Worm (Caenorhabditis elegans) whole organism, L2 larva: ENCODE data around the gene idpc-3.

Source experiments
- Y55F3AM.14 ChIP-seq: fragments of 200-800 bp; sonication (Bioruptor generic); optimal IDR thresholded peaks from 2 replicates; lab custom pipeline; 2018; ENCODE audit warnings: mild to moderate bottlenecking, missing genetic modification characterization, missing compliant biosample characterization
- alr-1 ChIP-seq: fragments of 150-350 bp; optimal IDR thresholded peaks from 2 replicates; lab custom pipeline; 2014; ENCODE audit warnings: missing biosample characterization, missing genetic modification characterization
- aly-2 ChIP-seq: fragments of 150-350 bp; optimal IDR thresholded peaks from 2 replicates; lab custom pipeline; 2014; ENCODE audit warnings: missing biosample characterization, missing genetic modification characterization
- blmp-1 ChIP-seq: sonication (generic microtip); optimal IDR thresholded peaks from 2 replicates; lab custom pipeline; 2017; ENCODE audit warnings: missing genetic modification characterization, mild to moderate bottlenecking, missing compliant biosample characterization, antibody characterized with exemption, moderate library complexity; ENCODE audit not compliant: insufficient read depth
- ceh-82 ChIP-seq: fragments of 150-350 bp; optimal IDR thresholded peaks from 2 replicates; lab custom pipeline; 2014; ENCODE audit warnings: missing biosample characterization, missing genetic modification characterization
- crh-2 ChIP-seq: sonication (generic microtip); optimal IDR thresholded peaks from 2 replicates; lab custom pipeline; 2017; ENCODE audit warnings: missing biosample characterization, missing genetic modification characterization
- dmd-4 ChIP-seq: sonication (generic microtip); optimal IDR thresholded peaks from 2 replicates; lab custom pipeline; 2017; ENCODE audit warnings: missing biosample characterization, missing genetic modification characterization
- egl-27 ChIP-seq: sonication (generic microtip); optimal IDR thresholded peaks from 3 replicates; lab custom pipeline; 2017; ENCODE audit warnings: missing biosample characterization, missing genetic modification reagents, missing genetic modification characterization
- elt-1 ChIP-seq: fragments of 150-350 bp; optimal IDR thresholded peaks from 2 replicates; lab custom pipeline; 2014; ENCODE audit warnings: missing biosample characterization, missing genetic modification characterization
- elt-3 ChIP-seq: sonication (generic microtip); optimal IDR thresholded peaks from 2 replicates; lab custom pipeline; 2017; ENCODE audit warnings: missing biosample characterization, missing genetic modification characterization
- fos-1 ChIP-seq: fragments of 150-350 bp; optimal IDR thresholded peaks from 2 replicates; lab custom pipeline; 2014; ENCODE audit warnings: missing biosample characterization, missing genetic modification characterization
- gmeb-1 ChIP-seq: fragments of 150-350 bp; optimal IDR thresholded peaks from 2 replicates; lab custom pipeline; 2014; ENCODE audit warnings: missing biosample characterization, missing genetic modification characterization
- lin-11 ChIP-seq: fragments of 150-350 bp; sonication (generic microtip); optimal IDR thresholded peaks from 2 replicates; lab custom pipeline; 2014; ENCODE audit warnings: missing biosample characterization, missing genetic modification characterization, inconsistent platforms, mixed read lengths
- lin-13 ChIP-seq: fragments of 150-350 bp; optimal IDR thresholded peaks from 2 replicates; lab custom pipeline; 2014; ENCODE audit warnings: missing biosample characterization, missing genetic modification reagents, missing genetic modification characterization
- lin-39 ChIP-seq: fragments of 150-350 bp; optimal IDR thresholded peaks from 2 replicates; lab custom pipeline; 2014; ENCODE audit warnings: missing biosample characterization, missing genetic modification reagents, missing genetic modification characterization
- mbf-1 ChIP-seq: sonication (generic microtip); optimal IDR thresholded peaks from 2 replicates; lab custom pipeline; 2017; ENCODE audit warnings: missing biosample characterization, missing genetic modification characterization
- mdl-1 ChIP-seq, 2 experiments: fragments of 150-350 bp in 1 of 2; sonication (generic microtip) in 1 of 2; optimal IDR thresholded peaks; 2 replicates each; lab custom pipeline; 2017; ENCODE audit warnings: missing biosample characterization in 2 of 2, missing genetic modification characterization in 2 of 2
- nhr-10 ChIP-seq: sonication (generic microtip); optimal IDR thresholded peaks from 2 replicates; lab custom pipeline; 2017; ENCODE audit warnings: missing biosample characterization, missing genetic modification characterization
- nhr-11 ChIP-seq: fragments of 150-350 bp; optimal IDR thresholded peaks from 2 replicates; lab custom pipeline; 2014; ENCODE audit warnings: missing biosample characterization, missing genetic modification characterization
- nhr-12 ChIP-seq: fragments of 150-350 bp; optimal IDR thresholded peaks from 2 replicates; lab custom pipeline; 2014; ENCODE audit warnings: missing biosample characterization, missing genetic modification characterization
- nhr-129 ChIP-seq: fragments of 150-350 bp; optimal IDR thresholded peaks from 2 replicates; lab custom pipeline; 2014; ENCODE audit warnings: missing biosample characterization, missing genetic modification characterization
- nhr-237 ChIP-seq: fragments of 150-350 bp; optimal IDR thresholded peaks from 2 replicates; lab custom pipeline; 2014; ENCODE audit warnings: missing biosample characterization, missing genetic modification characterization
- nhr-25 ChIP-seq: fragments of 150-350 bp; sonication (generic microtip); optimal IDR thresholded peaks from 3 replicates; lab custom pipeline; 2014; ENCODE audit warnings: missing biosample characterization, missing genetic modification characterization
- peb-1 ChIP-seq: fragments of 150-350 bp; optimal IDR thresholded peaks from 2 replicates; lab custom pipeline; 2014; ENCODE audit warnings: missing biosample characterization, missing genetic modification characterization
- sem-4 ChIP-seq: fragments of 150-350 bp; optimal IDR thresholded peaks from 2 replicates; lab custom pipeline; 2014; ENCODE audit warnings: missing biosample characterization, missing genetic modification reagents, missing genetic modification characterization
- skn-1 ChIP-seq: sonication (generic microtip); optimal IDR thresholded peaks from 2 replicates; lab custom pipeline; 2017; ENCODE audit warnings: missing biosample characterization, missing genetic modification characterization
- sma-9 ChIP-seq, 2 experiments: fragments of 150-350 bp in 1 of 2; sonication (generic microtip) in 1 of 2; optimal IDR thresholded peaks; 2 replicates each; lab custom pipeline; 2014 to 2016; ENCODE audit warnings: missing genetic modification characterization in 2 of 2, mild to moderate bottlenecking in 1 of 2, missing biosample characterization in 1 of 2, missing compliant biosample characterization in 1 of 2, missing genetic modification reagents in 1 of 2, moderate library complexity in 1 of 2
- unc-39 ChIP-seq: fragments of 150-350 bp; optimal IDR thresholded peaks from 2 replicates; lab custom pipeline; 2014; ENCODE audit warnings: missing biosample characterization, missing genetic modification characterization
- unc-62 ChIP-seq: fragments of 150-350 bp; optimal IDR thresholded peaks from 2 replicates; lab custom pipeline; 2014; ENCODE audit warnings: missing biosample characterization, missing genetic modification reagents, missing genetic modification characterization
- zag-1 ChIP-seq: fragments of 150-350 bp; optimal IDR thresholded peaks from 2 replicates; lab custom pipeline; 2014; ENCODE audit warnings: missing biosample characterization, missing genetic modification characterization
- ztf-1 ChIP-seq: fragments of 200-800 bp; sonication (Bioruptor generic); conservative IDR thresholded peaks from 2 replicates; pipeline ENCODE4 v1.3.6; 2022; ENCODE audit warnings: missing genetic modification characterization, missing compliant biosample characterization
- ztf-11 ChIP-seq: sonication (generic microtip); optimal IDR thresholded peaks from 2 replicates; lab custom pipeline; 2017; ENCODE audit warnings: missing biosample characterization, missing genetic modification characterization
- ztf-4 ChIP-seq: fragments of 150-350 bp; optimal IDR thresholded peaks from 2 replicates; lab custom pipeline; 2014; ENCODE audit warnings: missing biosample characterization, missing genetic modification characterization

idpc-3 gene

DNA sequence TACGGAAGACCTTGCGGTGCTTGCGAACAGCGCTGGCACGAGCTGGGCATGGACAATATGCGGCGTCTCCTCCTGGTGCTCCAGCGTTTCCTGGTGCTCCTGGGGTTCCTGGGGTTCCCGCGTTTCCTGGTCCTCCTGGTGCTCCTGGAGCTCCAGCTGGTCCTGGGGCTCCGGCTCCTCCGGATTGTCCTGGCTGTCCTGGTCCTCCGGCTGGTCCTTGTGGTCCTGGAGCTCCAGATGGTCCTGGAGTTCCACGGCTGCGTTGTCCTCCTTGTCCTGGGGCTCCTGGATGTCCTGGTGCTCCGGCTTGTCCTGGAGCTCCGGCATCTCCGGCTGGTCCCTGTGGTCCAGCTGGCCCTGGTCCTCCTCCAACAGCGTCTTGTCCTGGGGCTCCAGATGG lies 3.3 kb upstream of the idpc-3 start:
- TF ChIP-seq Y55F3AM.14 (GFP tag; lab: Kevin White, UChicago): no peak
- TF ChIP-seq ceh-82: no peak
- no peak for TF ChIP-seq mbf-1 (tag; lab: Kevin White, UChicago)
- TF ChIP-seq mdl-1 (tag; optimal IDR thresholded peaks at IDR 0.05; lab: Kevin White, UChicago): no peak
- TF ChIP-seq nhr-129 (tag; lab: Kevin White, UChicago): no peak
- no peak for TF ChIP-seq dmd-4 (tag; lab: Kevin White, UChicago)
- TF ChIP-seq lin-39 (tag; lab: Kevin White, UChicago): no peak
- TF ChIP-seq peb-1 (tag; lab: Kevin White, UChicago): no peak
- TF ChIP-seq unc-39 (tag; lab: Kevin White, UChicago): no peak
- no peak for TF ChIP-seq zag-1 (tag; lab: Kevin White, UChicago)

ce11 chrV:9630944-9631343 lies 1.9 kb upstream of the idpc-3 start, which contains the start of gene T06E4.5:
Gene T06E4.5, plus strand, starts transcription at chrV:9631244.
- TF ChIP-seq nhr-11 (tag; lab: Kevin White, UChicago) (no peak), elt-3 (no peak), skn-1 (tag; lab: Kevin White, UChicago) (no peak), ztf-11 (no peak), nhr-129 (tag; lab: Kevin White, UChicago) (no peak), blmp-1 (tag; lab: Kevin White, UChicago) (no peak), nhr-12 (no peak), gmeb-1 (tag; lab: Kevin White, UChicago) (no peak), crh-2 (no peak), lin-39 (tag; lab: Kevin White, UChicago) (no peak), dmd-4 (tag; lab: Kevin White, UChicago) (no peak), peb-1 (tag; lab: Kevin White, UChicago) (no peak), ztf-1 (GFP tag; lab: Robert Waterston, UW) (no peak), aly-2 (tag; lab: Kevin White, UChicago) (no peak), egl-27 (tag; lab: Kevin White, UChicago) (no peak), elt-1 (tag; lab: Kevin White, UChicago) (no peak), mdl-1 (tag; optimal IDR thresholded peaks at IDR 0.05; lab: Kevin White, UChicago) (no peak)
- TF ChIP-seq, all 48 proteins: peak for 0

DNA sequence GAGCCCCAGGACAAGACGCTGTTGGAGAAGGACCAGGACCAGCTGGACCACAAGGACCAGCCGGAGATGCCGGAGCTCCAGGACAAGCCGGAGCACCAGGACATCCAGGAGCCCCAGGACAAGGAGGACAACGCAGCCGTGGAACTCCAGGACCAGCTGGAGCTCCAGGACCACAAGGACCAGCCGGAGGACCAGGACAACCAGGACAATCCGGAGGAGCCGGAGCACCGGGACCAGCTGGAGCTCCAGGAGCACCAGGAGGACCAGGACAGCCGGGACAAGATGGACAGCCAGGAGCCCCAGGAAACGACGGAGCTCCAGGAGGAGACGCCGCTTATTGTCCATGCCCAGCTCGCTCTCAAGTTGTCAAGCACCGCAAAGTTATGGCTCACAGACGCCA lies 1.5 kb upstream of the idpc-3 start:
- TF ChIP-seq sma-9 (GFP tag; optimal IDR thresholded peaks at IDR 0.05; lab: Kevin White, UChicago): no peak
- TF ChIP-seq sma-9 (tag; optimal IDR thresholded peaks at IDR 0.05; lab: Kevin White, UChicago): no peak
- TF ChIP-seq nhr-10 (tag; lab: Kevin White, UChicago): no peak
- TF ChIP-seq aly-2 (tag; lab: Kevin White, UChicago): no peak
- TF ChIP-seq ztf-11: no peak
- TF ChIP-seq unc-62: no peak
- no peak for TF ChIP-seq nhr-25
- no peak for TF ChIP-seq ztf-4 (tag; lab: Kevin White, UChicago)
- TF ChIP-seq Y55F3AM.14 (GFP tag; lab: Kevin White, UChicago): no peak
- no peak for TF ChIP-seq lin-11
- no peak for TF ChIP-seq fos-1 (tag; lab: Kevin White, UChicago)
- TF ChIP-seq crh-2: no peak
- no peak for TF ChIP-seq sem-4 (tag; lab: Kevin White, UChicago)
- TF ChIP-seq lin-39 (tag; lab: Kevin White, UChicago): no peak

ce11 chrV:9629643-9630042 lies 629 bp upstream of the idpc-3 start, which contains the start of gene col-146:
Gene col-146, plus strand, starts transcription at chrV:9629943.
- TF ChIP-seq skn-1 (tag; lab: Kevin White, UChicago): no peak
- TF ChIP-seq peb-1 (tag; lab: Kevin White, UChicago): no peak
- no peak for TF ChIP-seq alr-1 (tag; lab: Kevin White, UChicago)
- TF ChIP-seq unc-39 (tag; lab: Kevin White, UChicago): no peak
- no peak for TF ChIP-seq nhr-12
- no peak for TF ChIP-seq blmp-1 (tag; lab: Kevin White, UChicago)
- TF ChIP-seq nhr-129 (tag; lab: Kevin White, UChicago): no peak
- no peak for TF ChIP-seq lin-13 (GFP tag; lab: Kevin White, UChicago)
- TF ChIP-seq mbf-1 (tag; lab: Kevin White, UChicago): no peak
- TF ChIP-seq unc-62: no peak
- TF ChIP-seq nhr-237 (tag; lab: Kevin White, UChicago): no peak

- TF ChIP-seq mbf-1 (tag; lab: Kevin White, UChicago): no peak
- TF ChIP-seq, all 48 proteins: peak for 0
These were observed 411 bp downstream of the idpc-3 start for ce11 chrV:9628603-9629002.
